Fruit fly (Drosophila melanogaster) whole organism, embryonic: ENCODE results near the gene CG11155.

ENCODE experiments used
- Bteb2 ChIP-seq: fragments of 200-800 bp; sonication (Bioruptor generic); optimal IDR thresholded peaks from 2 replicates; lab custom pipeline; 2016; ENCODE audit warnings: missing biosample characterization, missing genetic modification characterization
- CG17912 ChIP-seq: fragments of 200-800 bp; sonication (Bioruptor generic); optimal IDR thresholded peaks from 2 replicates; lab custom pipeline; 2018; ENCODE audit warnings: missing biosample characterization, mild to moderate bottlenecking, missing genetic modification characterization
- CG18764 ChIP-seq: fragments of 200-800 bp; sonication (Bioruptor generic); optimal IDR thresholded peaks from 3 replicates; lab custom pipeline; 2016; ENCODE audit warnings: missing biosample characterization, missing genetic modification characterization
- Usf ChIP-seq: fragments of 200-800 bp; sonication (Bioruptor generic); optimal IDR thresholded peaks from 2 replicates; lab custom pipeline; 2017; ENCODE audit warnings: missing genotype, missing biosample characterization, missing genetic modification characterization
- wor ChIP-seq: fragments of 200-800 bp; sonication (Bioruptor generic); IDR thresholded peaks from 2 replicates; pipeline ENCODE4 v1.3.6; 2022; ENCODE audit warnings: missing biosample characterization, missing genetic modification characterization

DNA sequence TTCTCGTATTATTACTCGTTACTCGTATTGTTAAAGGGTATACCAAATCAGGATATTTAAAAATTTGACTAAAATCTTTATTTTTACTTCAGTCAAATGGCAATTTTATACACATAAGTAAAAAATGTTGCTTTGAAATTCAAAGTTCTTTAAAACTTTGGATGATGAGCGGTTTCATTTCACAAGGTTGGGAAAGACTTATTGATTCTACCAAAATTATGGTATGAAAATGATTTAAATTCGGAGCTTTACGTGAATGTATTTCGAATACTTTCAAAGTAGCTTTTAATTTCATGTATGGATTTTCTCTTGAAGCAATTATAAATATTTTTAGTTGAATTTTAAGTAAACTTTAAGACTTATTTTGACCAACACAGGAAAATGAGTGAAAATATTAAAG is 20.8 kb downstream of the CG11155 start, which contains the start of gene Kif3C:
- TF ChIP-seq wor (GFP tag; lab: Robert Waterston, UW) (no peak), CG17912 (GFP tag; lab: Kevin White, UChicago) (no peak), Bteb2 (GFP tag; lab: Kevin White, UChicago) (no peak), CG18764 (GFP tag; lab: Kevin White, UChicago) (no peak), Usf (GFP tag; lab: Kevin White, UChicago) (no peak)
